Worm (Caenorhabditis elegans) whole organism, midembryonic: ENCODE results near the gene Y51A2B.6.

Source experiments
- T22C8.4 ChIP-seq: fragments of 200-800 bp; sonication (Bioruptor generic); IDR thresholded peaks from 2 replicates; pipeline ENCODE4 v1.3.6; 2022; ENCODE audit warnings: missing genetic modification characterization, missing compliant biosample characterization
- cog-1 ChIP-seq: sonication (generic microtip); optimal IDR thresholded peaks from 2 replicates; lab custom pipeline; 2016; ENCODE audit warnings: missing genetic modification characterization, missing compliant biosample characterization
- flt-1 ChIP-seq: fragments of 200-800 bp; sonication (Bioruptor generic); IDR thresholded peaks from 2 replicates; pipeline ENCODE4 v1.3.6; 2022; ENCODE audit warnings: missing genetic modification characterization, missing compliant biosample characterization
- klf-2 ChIP-seq: fragments of 200-800 bp; sonication (Bioruptor generic); conservative IDR thresholded peaks from 2 replicates; pipeline ENCODE4 v1.3.6; 2022; ENCODE audit warnings: missing genetic modification reagents, missing genetic modification characterization, missing compliant biosample characterization
- med-1 ChIP-seq: sonication (generic microtip); optimal IDR thresholded peaks from 2 replicates; lab custom pipeline; 2017; ENCODE audit warnings: missing genetic modification characterization, mild to moderate bottlenecking, missing compliant biosample characterization, antibody characterized with exemption, missing genetic modification reagents; ENCODE audit not compliant: insufficient read depth
- ref-1 ChIP-seq: fragments of 200-800 bp; sonication (Bioruptor generic); conservative IDR thresholded peaks from 2 replicates; pipeline ENCODE4 v1.3.6; 2022; ENCODE audit warnings: missing genetic modification reagents, missing genetic modification characterization, missing compliant biosample characterization
- tab-1 ChIP-seq: fragments of 200-800 bp; sonication (Bioruptor generic); IDR thresholded peaks from 2 replicates; pipeline ENCODE4 v1.3.6; 2022; ENCODE audit warnings: missing genetic modification characterization, missing compliant biosample characterization
- ztf-23 ChIP-seq: fragments of 200-800 bp; sonication (Bioruptor generic); IDR thresholded peaks from 2 replicates; pipeline ENCODE4 v1.3.6; 2022; ENCODE audit warnings: missing genetic modification reagents, missing genetic modification characterization, missing compliant biosample characterization
- ztf-29 ChIP-seq: fragments of 200-800 bp; sonication (Bioruptor generic); IDR thresholded peaks from 2 replicates; pipeline ENCODE4 v1.3.6; 2022; ENCODE audit warnings: missing genetic modification reagents, missing genetic modification characterization, missing compliant biosample characterization

Y51A2B.6 gene

ce11 chrV:18354299-18354698 is 39.8 kb downstream of the Y51A2B.6 start:
- no peak for TF ChIP-seq klf-2
- no peak for TF ChIP-seq flt-1
- TF ChIP-seq tab-1 (GFP tag; lab: Robert Waterston, UW): no peak
- no peak for TF ChIP-seq ref-1
- no peak for TF ChIP-seq cog-1
- no peak for TF ChIP-seq T22C8.4
- TF ChIP-seq med-1: no peak
- no peak for TF ChIP-seq ztf-23 (GFP tag; lab: Robert Waterston, UW)
- no peak for TF ChIP-seq ztf-29 (GFP tag; lab: Robert Waterston, UW)

ce11 chrV:18350721-18351120 is 43.4 kb downstream of the Y51A2B.6 start, which contains the start of gene C08E8.11:
Gene C08E8.11 (plus strand): TSS chrV:18351021.
- TF ChIP-seq tab-1 (GFP tag; lab: Robert Waterston, UW) (no peak), med-1 (no peak), cog-1 (no peak), klf-2 (no peak), T22C8.4 (no peak)

ce11 chrV:18350046-18350445 is 44.1 kb downstream of the Y51A2B.6 start, which contains the start of gene C08E8.3:
Gene C08E8.3 (plus strand): TSS chrV:18350129.
- TF ChIP-seq klf-2 (no peak), med-1 (no peak), ztf-23 (GFP tag; lab: Robert Waterston, UW) (no peak), T22C8.4 (no peak), flt-1 (no peak), ztf-29 (GFP tag; lab: Robert Waterston, UW) (no peak), cog-1 (no peak), ref-1 (no peak), tab-1 (GFP tag; lab: Robert Waterston, UW) (no peak)

ce11 chrV:18346080-18346479 is 48.0 kb downstream of the Y51A2B.6 start:
- TF ChIP-seq T22C8.4 (no peak), tab-1 (GFP tag; lab: Robert Waterston, UW) (no peak), ref-1 (no peak), med-1 (no peak), klf-2 (no peak), ztf-29 (GFP tag; lab: Robert Waterston, UW) (no peak), ztf-23 (GFP tag; lab: Robert Waterston, UW) (no peak), flt-1 (no peak), cog-1 (no peak)

ce11 chrV:18344194-18344593 is 49.9 kb downstream of the Y51A2B.6 start:
- TF ChIP-seq klf-2 (no peak), ztf-29 (GFP tag; lab: Robert Waterston, UW) (no peak), flt-1 (no peak), tab-1 (GFP tag; lab: Robert Waterston, UW) (no peak), T22C8.4 (no peak), med-1 (no peak), ref-1 (no peak), cog-1 (no peak), ztf-23 (GFP tag; lab: Robert Waterston, UW) (no peak)
